Fruit fly (Drosophila melanogaster) whole organism, prepupa: ENCODE measurements around the gene Fuca.

Experiments used
- CG16779 ChIP-seq: fragments of 200-800 bp; sonication (Bioruptor generic); optimal IDR thresholded peaks from 3 replicates; lab custom pipeline; 2017; ENCODE audit warnings: missing biosample characterization, mild to moderate bottlenecking, missing genetic modification characterization
- CG3032 ChIP-seq: fragments of 200-800 bp; optimal IDR thresholded peaks from 2 replicates; lab custom pipeline; 2019; ENCODE audit warnings: missing biosample characterization, mild to moderate bottlenecking, missing genetic modification characterization, moderate library complexity
- CG3919 ChIP-seq: fragments of 200-800 bp; sonication (Bioruptor generic); optimal IDR thresholded peaks from 3 replicates; lab custom pipeline; 2016; ENCODE audit warnings: missing biosample characterization, missing genetic modification characterization
- CG6163 ChIP-seq: fragments of 200-800 bp; sonication (Bioruptor generic); IDR thresholded peaks from 3 replicates; pipeline ENCODE4 v1.3.6; 2022; ENCODE audit warnings: missing biosample characterization, missing genetic modification characterization
- Hr39 ChIP-seq: fragments of 200-800 bp; sonication (Bioruptor generic); optimal IDR thresholded peaks from 2 replicates; lab custom pipeline; 2016; ENCODE audit warnings: missing biosample characterization, missing genetic modification characterization
- Sox102F ChIP-seq: fragments of 200-800 bp; sonication (Bioruptor generic); optimal IDR thresholded peaks from 2 replicates; lab custom pipeline; 2016; ENCODE audit warnings: missing biosample characterization, mild to moderate bottlenecking, missing genetic modification characterization
- fd85E ChIP-seq: fragments of 200-800 bp; sonication (Bioruptor generic); optimal IDR thresholded peaks from 3 replicates; lab custom pipeline; 2016; ENCODE audit warnings: missing biosample characterization, missing genetic modification characterization
- fkh ChIP-seq: fragments of 200-800 bp; sonication (Bioruptor generic); optimal IDR thresholded peaks from 3 replicates; lab custom pipeline; 2017; ENCODE audit warnings: missing biosample characterization, mild to moderate bottlenecking, missing genetic modification characterization, moderate library complexity
- salr ChIP-seq, 2 experiments: fragments of 200-800 bp; sonication (Bioruptor generic); optimal IDR thresholded peaks; 3 replicates each; lab custom pipeline; 2016 to 2018; ENCODE audit warnings: missing biosample characterization in 2 of 2, missing genetic modification characterization in 2 of 2, mild to moderate bottlenecking in 1 of 2
- spab ChIP-seq: fragments of 200-800 bp; sonication (Bioruptor generic); optimal IDR thresholded peaks from 2 replicates; lab custom pipeline; 2017; ENCODE audit warnings: missing biosample characterization, mild to moderate bottlenecking, missing genetic modification characterization, missing genetic modification reagents

dm6 chr3L:11539511-11540329, 17.2 kb upstream of the Fuca start:
- no peak for TF ChIP-seq CG6163 (GFP tag; lab: Robert Waterston, UW)
- no peak for TF ChIP-seq salr (GFP tag; optimal IDR thresholded peaks at IDR 0.05; lab: Kevin White, UChicago)
- no peak for TF ChIP-seq CG16779 (tag; lab: Kevin White, UChicago)
- TF ChIP-seq spab (GFP tag; lab: Kevin White, UChicago), result no peak
- no peak for TF ChIP-seq Hr39 (GFP tag; lab: Kevin White, UChicago)
- no peak for TF ChIP-seq fkh (GFP tag; lab: Kevin White, UChicago)
- TF ChIP-seq fd85E (GFP tag; lab: Kevin White, UChicago), result no peak
- no peak for TF ChIP-seq CG3032 (tag; lab: Kevin White, UChicago)
- TF ChIP-seq Sox102F (GFP tag; lab: Kevin White, UChicago), result no peak
- no peak for TF ChIP-seq CG3919 (GFP tag; lab: Kevin White, UChicago)
